Fruit fly (Drosophila melanogaster) whole organism, embryonic: ENCODE data around the gene CG10970.

Experiments
- Ada2b ChIP-seq: fragments of 200-800 bp; sonication (Bioruptor generic); IDR thresholded peaks from 2 replicates; pipeline ENCODE4 v1.3.6; 2022; ENCODE audit warnings: missing biosample characterization, missing genetic modification characterization
- C15 ChIP-seq: fragments of 200-800 bp; sonication (Bioruptor generic); IDR thresholded peaks from 3 replicates; pipeline ENCODE4 v1.3.6; 2022; ENCODE audit warnings: missing biosample characterization, missing genetic modification characterization
- CG10431 ChIP-seq: fragments of 200-800 bp; sonication (Bioruptor generic); optimal IDR thresholded peaks from 3 replicates; lab custom pipeline; 2018; ENCODE audit warnings: missing biosample characterization, mild to moderate bottlenecking, missing genetic modification characterization
- CG12299 ChIP-seq: fragments of 200-800 bp; sonication (Bioruptor generic); optimal IDR thresholded peaks from 2 replicates; lab custom pipeline; 2018; ENCODE audit warnings: missing biosample characterization, mild to moderate bottlenecking, missing genetic modification characterization
- CG1233 ChIP-seq: fragments of 200-800 bp; sonication (Bioruptor generic); optimal IDR thresholded peaks from 4 replicates; lab custom pipeline; 2018; ENCODE audit warnings: missing biosample characterization, mild to moderate bottlenecking, missing genetic modification characterization
- CG12391 ChIP-seq: fragments of 200-800 bp; sonication (Bioruptor generic); optimal IDR thresholded peaks from 3 replicates; lab custom pipeline; 2018; ENCODE audit warnings: missing biosample characterization, mild to moderate bottlenecking, missing genetic modification characterization, moderate library complexity
- CG14441 ChIP-seq: fragments of 200-800 bp; sonication (Bioruptor generic); IDR thresholded peaks from 2 replicates; pipeline ENCODE4 v1.3.6; 2022; ENCODE audit warnings: missing biosample characterization, missing genetic modification characterization
- CG14667 ChIP-seq: fragments of 200-800 bp; sonication (Bioruptor generic); IDR thresholded peaks from 2 replicates; pipeline ENCODE4 v1.3.6; 2022; ENCODE audit warnings: missing biosample characterization, missing genetic modification characterization
- CG1603 ChIP-seq: fragments of 200-800 bp; sonication (Bioruptor generic); optimal IDR thresholded peaks from 2 replicates; lab custom pipeline; 2019; ENCODE audit warnings: missing biosample characterization, mild to moderate bottlenecking, missing genetic modification characterization, moderate library complexity
- CG17328 ChIP-seq: fragments of 200-800 bp; sonication (Bioruptor generic); IDR thresholded peaks from 2 replicates; pipeline ENCODE4 v1.3.6; 2022; ENCODE audit warnings: missing biosample characterization, missing genetic modification characterization
- CG17359 ChIP-seq: fragments of 200-800 bp; sonication (Bioruptor generic); optimal IDR thresholded peaks from 3 replicates; lab custom pipeline; 2018; ENCODE audit warnings: missing biosample characterization, mild to moderate bottlenecking, missing genetic modification characterization, moderate library complexity
- CG17385 ChIP-seq: fragments of 200-800 bp; sonication (Bioruptor generic); optimal IDR thresholded peaks from 3 replicates; lab custom pipeline; 2018; ENCODE audit warnings: missing biosample characterization, mild to moderate bottlenecking, missing genetic modification characterization
- CG17829 ChIP-seq: fragments of 200-800 bp; optimal IDR thresholded peaks from 2 replicates; lab custom pipeline; 2019; ENCODE audit warnings: missing biosample characterization, mild to moderate bottlenecking, missing genetic modification characterization, moderate library complexity
- CG2889 ChIP-seq: fragments of 200-800 bp; sonication (Bioruptor generic); IDR thresholded peaks from 3 replicates; pipeline ENCODE4 v1.3.6; 2022; ENCODE audit warnings: missing biosample characterization, missing genetic modification characterization
- CG6654 ChIP-seq: fragments of 200-800 bp; sonication (Bioruptor generic); optimal IDR thresholded peaks from 2 replicates; lab custom pipeline; 2017; ENCODE audit warnings: missing biosample characterization, mild to moderate bottlenecking, missing genetic modification characterization
- CG6813 ChIP-seq: fragments of 200-800 bp; sonication (Bioruptor generic); optimal IDR thresholded peaks from 2 replicates; lab custom pipeline; 2017; ENCODE audit warnings: missing biosample characterization, missing genetic modification characterization, mild to moderate bottlenecking, moderate library complexity, missing genetic modification reagents
- CG7839 ChIP-seq: fragments of 200-800 bp; sonication (Bioruptor generic); optimal IDR thresholded peaks from 3 replicates; lab custom pipeline; 2018; ENCODE audit warnings: missing biosample characterization, mild to moderate bottlenecking, missing genetic modification characterization, moderate library complexity
- CG8290 ChIP-seq, 3 experiments: fragments of 200-800 bp; sonication (Bioruptor generic); optimal IDR thresholded peaks; 2 replicates each; lab custom pipeline; 2016 to 2019; ENCODE audit warnings: missing biosample characterization in 3 of 3, missing genetic modification characterization in 3 of 3, mild to moderate bottlenecking in 2 of 3, moderate library complexity in 1 of 3
- CG9727 ChIP-seq: fragments of 200-800 bp; sonication (Bioruptor generic); optimal IDR thresholded peaks from 3 replicates; lab custom pipeline; 2017; ENCODE audit warnings: missing biosample characterization, mild to moderate bottlenecking, missing genetic modification characterization
- CG9876 ChIP-seq: fragments of 200-800 bp; sonication (Bioruptor generic); optimal IDR thresholded peaks from 2 replicates; lab custom pipeline; 2016; ENCODE audit warnings: missing biosample characterization, missing genetic modification characterization
- CoRest ChIP-seq: fragments of 200-800 bp; sonication (Bioruptor generic); optimal IDR thresholded peaks from 3 replicates; lab custom pipeline; 2018; ENCODE audit warnings: missing biosample characterization, mild to moderate bottlenecking, missing genetic modification characterization, moderate library complexity
- CrebB ChIP-seq: fragments of 200-800 bp; sonication (Bioruptor generic); optimal IDR thresholded peaks from 3 replicates; lab custom pipeline; 2018; ENCODE audit warnings: missing biosample characterization, mild to moderate bottlenecking, missing genetic modification characterization
- Dip3 ChIP-seq: fragments of 200-800 bp; sonication (Bioruptor generic); optimal IDR thresholded peaks from 3 replicates; lab custom pipeline; 2016; ENCODE audit warnings: missing biosample characterization, missing genetic modification characterization
- Fer3 ChIP-seq: fragments of 200-800 bp; sonication (Bioruptor generic); optimal IDR thresholded peaks from 2 replicates; lab custom pipeline; 2018; ENCODE audit warnings: missing biosample characterization, mild to moderate bottlenecking, missing genetic modification characterization, moderate library complexity
- HLH3B ChIP-seq: fragments of 200-800 bp; sonication (Bioruptor generic); IDR thresholded peaks from 2 replicates; pipeline ENCODE4 v1.3.6; 2022; ENCODE audit warnings: missing biosample characterization, missing genetic modification characterization
- HLH4C ChIP-seq: fragments of 200-800 bp; sonication (Bioruptor generic); IDR thresholded peaks from 3 replicates; pipeline ENCODE4 v1.3.6; 2022; ENCODE audit warnings: missing biosample characterization, missing genetic modification characterization; ENCODE audit not compliant: partially characterized antibody
- Hr3 ChIP-seq: fragments of 200-800 bp; sonication (Bioruptor generic); optimal IDR thresholded peaks from 3 replicates; lab custom pipeline; 2016; ENCODE audit warnings: missing biosample characterization, missing genetic modification characterization
- Lhr ChIP-seq: fragments of 200-800 bp; sonication (Bioruptor generic); optimal IDR thresholded peaks from 3 replicates; lab custom pipeline; 2017; ENCODE audit warnings: mild to moderate bottlenecking, missing biosample characterization, missing genetic modification reagents, missing genetic modification characterization
- Med ChIP-seq: fragments of 200-800 bp; sonication (Bioruptor generic); peaks from one replicate; lab custom pipeline; 2016; ENCODE audit warnings: missing biosample characterization, missing genetic modification characterization, mild to moderate bottlenecking, inconsistent platforms, moderate library complexity
- Mes4 ChIP-seq: fragments of 200-800 bp; sonication (Bioruptor generic); optimal IDR thresholded peaks from 2 replicates; lab custom pipeline; 2016; ENCODE audit warnings: missing biosample characterization, missing genetic modification characterization
- NfI ChIP-seq: fragments of 200-800 bp; sonication (Bioruptor generic); optimal IDR thresholded peaks from 3 replicates; lab custom pipeline; 2018; ENCODE audit warnings: missing biosample characterization, mild to moderate bottlenecking, missing genetic modification characterization, moderate library complexity
- Rfx ChIP-seq: fragments of 200-800 bp; sonication (Bioruptor generic); IDR thresholded peaks from 2 replicates; pipeline ENCODE4 v1.3.6; 2022; ENCODE audit warnings: missing biosample characterization, missing genetic modification characterization
- Sox102F ChIP-seq: fragments of 200-800 bp; sonication (Bioruptor generic); optimal IDR thresholded peaks from 2 replicates; lab custom pipeline; 2018; ENCODE audit warnings: missing biosample characterization, mild to moderate bottlenecking, missing genetic modification characterization, moderate library complexity
- ase ChIP-seq: fragments of 200-800 bp; sonication (Bioruptor generic); IDR thresholded peaks from 3 replicates; pipeline ENCODE4 v1.3.6; 2022; ENCODE audit warnings: missing biosample characterization, missing genetic modification characterization
- az2 ChIP-seq: fragments of 200-800 bp; sonication (Bioruptor generic); optimal IDR thresholded peaks from 3 replicates; lab custom pipeline; 2016; ENCODE audit warnings: missing biosample characterization, missing genetic modification characterization
- bsh ChIP-seq, 2 experiments: fragments of 200-800 bp; sonication (Bioruptor generic); optimal IDR thresholded peaks; 2 replicates each; lab custom pipeline; 2017 to 2018; ENCODE audit warnings: mild to moderate bottlenecking in 2 of 2, missing biosample characterization in 2 of 2, missing genetic modification characterization in 2 of 2, moderate library complexity in 1 of 2
- croc ChIP-seq: fragments of 200-800 bp; sonication (Bioruptor generic); conservative IDR thresholded peaks from 3 replicates; pipeline ENCODE4 v1.3.6; 2022; ENCODE audit warnings: missing biosample characterization, missing genetic modification characterization
- fd96Cb ChIP-seq: fragments of 200-800 bp; sonication (Bioruptor generic); optimal IDR thresholded peaks from 2 replicates; lab custom pipeline; 2018; ENCODE audit warnings: missing biosample characterization, mild to moderate bottlenecking, missing genetic modification characterization, moderate library complexity
- grau ChIP-seq: fragments of 200-800 bp; optimal IDR thresholded peaks from 3 replicates; lab custom pipeline; 2019; ENCODE audit warnings: missing biosample characterization, mild to moderate bottlenecking, missing genetic modification characterization, moderate library complexity
- ind ChIP-seq: fragments of 200-800 bp; sonication (Bioruptor generic); optimal IDR thresholded peaks from 3 replicates; lab custom pipeline; 2016; ENCODE audit warnings: missing biosample characterization, missing genetic modification characterization
- lab ChIP-seq: fragments of 200-800 bp; sonication (Bioruptor generic); optimal IDR thresholded peaks from 3 replicates; lab custom pipeline; 2017; ENCODE audit warnings: missing biosample characterization, missing genetic modification characterization, mild to moderate bottlenecking, moderate library complexity, missing genetic modification reagents
- nom ChIP-seq: fragments of 200-800 bp; sonication (Bioruptor generic); optimal IDR thresholded peaks from 2 replicates; lab custom pipeline; 2017; ENCODE audit warnings: missing biosample characterization, missing genetic modification characterization, mild to moderate bottlenecking, moderate library complexity, missing genetic modification reagents
- phol ChIP-seq: fragments of 200-800 bp; sonication (Bioruptor generic); optimal IDR thresholded peaks from 3 replicates; lab custom pipeline; 2018; ENCODE audit warnings: missing biosample characterization, mild to moderate bottlenecking, missing genetic modification characterization, moderate library complexity
- prd ChIP-seq, 3 experiments: fragments of >200 bp in 2 of 3; fragments of 200-800 bp in 1 of 3; sonication (Bioruptor generic) in 1 of 3; optimal IDR thresholded peaks in 2 of 3; IDR thresholded peaks in 1 of 3; 2 replicates in 2 of 3; 3 replicates in 1 of 3; pipeline versions ENCODE4 v1.3.6 to Lab custom; 2017 to 2022; ENCODE audit warnings: missing biosample characterization in 1 of 3, missing genetic modification characterization in 1 of 3
- sima ChIP-seq: fragments of 200-800 bp; sonication (Bioruptor generic); optimal IDR thresholded peaks from 2 replicates; lab custom pipeline; 2016; ENCODE audit warnings: missing biosample characterization, missing genetic modification characterization
- usp ChIP-seq: fragments of >200 bp; optimal IDR thresholded peaks from 2 replicates; lab custom pipeline; 2017; ENCODE audit warnings: missing biosample characterization, missing genetic modification characterization
- vfl ChIP-seq: fragments of 200-800 bp; sonication (Bioruptor generic); optimal IDR thresholded peaks from 2 replicates; lab custom pipeline; 2016; ENCODE audit warnings: missing biosample characterization, missing genetic modification characterization
- z ChIP-seq: fragments of 200-800 bp; sonication (Bioruptor generic); IDR thresholded peaks from 3 replicates; pipeline ENCODE4 v1.3.6; 2022; ENCODE audit warnings: missing biosample characterization, missing genetic modification characterization

Gene CG10970

dm6 chrX:9066802-9067489 lies 4.3 kb downstream of the CG10970 start (continued):
- TF ChIP-seq CG6813 (GFP tag; lab: Kevin White, UChicago): no peak
- peak; percentile 35 for TF ChIP-seq CG17385 (GFP tag; lab: Kevin White, UChicago)
- no peak for TF ChIP-seq Lhr (GFP tag; lab: Kevin White, UChicago)
- no peak for TF ChIP-seq CG12299
- peak; percentile 28 for TF ChIP-seq CG17359
- no peak for TF ChIP-seq Mes4 (GFP tag; lab: Kevin White, UChicago)
- TF ChIP-seq Dip3 (GFP tag; lab: Kevin White, UChicago): no peak
- peak; percentile 3 for TF ChIP-seq CoRest (tag; lab: Kevin White, UChicago)
- TF ChIP-seq phol (tag; lab: Kevin White, UChicago): peak; percentile 36
- TF ChIP-seq CG9727 (GFP tag; lab: Kevin White, UChicago): peak; percentile 10
- TF ChIP-seq prd (optimal IDR thresholded peaks at IDR 0.05; lab: Kevin White, UChicago): no peak
- TF ChIP-seq prd (GFP tag; IDR thresholded peaks at IDR 0.05; lab: Robert Waterston, UW): peak; percentile 54; the same call in 2 of the 3 replicates
- TF ChIP-seq CG17829: no peak
- peak; percentile 11 for TF ChIP-seq CG12391 (tag; lab: Kevin White, UChicago)
- peak; percentile 24 for TF ChIP-seq Hr3 (GFP tag; lab: Kevin White, UChicago)
- peak; percentile 19 for TF ChIP-seq az2 (GFP tag; lab: Kevin White, UChicago)
- no peak for TF ChIP-seq CrebB (tag; lab: Kevin White, UChicago)
- 0 out of 3 replicates have a peak, but pooled peaks have one; percentile 13 for TF ChIP-seq z (GFP tag; lab: Robert Waterston, UW)
- peak; percentile 48 for TF ChIP-seq CG7839 (tag; lab: Kevin White, UChicago)
- no peak for TF ChIP-seq CG8290 (GFP tag; optimal IDR thresholded peaks at IDR 0.05; lab: Kevin White, UChicago)
- peak in 1 of 2 experiments; percentile 3 for TF ChIP-seq CG8290 (tag; optimal IDR thresholded peaks at IDR 0.05; lab: Kevin White, UChicago)
- peak; percentile 52 for TF ChIP-seq Sox102F (GFP tag; lab: Kevin White, UChicago)
- TF ChIP-seq CG17328 (GFP tag; lab: Robert Waterston, UW): peak; percentile 36; the same call in 1 of the 2 replicates
- TF ChIP-seq vfl (GFP tag; lab: Kevin White, UChicago): no peak
- peak; percentile 43 for TF ChIP-seq Med (GFP tag; lab: Kevin White, UChicago)
- no peak for TF ChIP-seq sima (GFP tag; lab: Kevin White, UChicago)
- TF ChIP-seq Ada2b (GFP tag; lab: Robert Waterston, UW): peak; percentile 59
- TF ChIP-seq nom (GFP tag; lab: Kevin White, UChicago): peak; percentile 63
- TF ChIP-seq grau (tag; lab: Kevin White, UChicago): peak; percentile 29
- TF ChIP-seq usp: no peak
- no peak for TF ChIP-seq CG6654 (GFP tag; lab: Kevin White, UChicago)
- no peak for TF ChIP-seq ase (GFP tag; lab: Robert Waterston, UW)
- no peak for TF ChIP-seq HLH4C (GFP tag; lab: Robert Waterston, UW)
- TF ChIP-seq NfI (GFP tag; lab: Kevin White, UChicago): peak; percentile 6
- peak; percentile 34 for TF ChIP-seq lab (GFP tag; lab: Kevin White, UChicago)
- TF ChIP-seq CG10431 (GFP tag; lab: Kevin White, UChicago): no peak
- peak; percentile 45; the same call in 1 of the 2 replicates for TF ChIP-seq HLH3B (GFP tag; lab: Robert Waterston, UW)
- TF ChIP-seq Fer3: peak; percentile 29
- TF ChIP-seq CG2889 (GFP tag; lab: Robert Waterston, UW): 0 out of 3 replicates have a peak, but pooled peaks have one; percentile 46
- peak; percentile 47; the same call in 1 of the 2 replicates for TF ChIP-seq CG14441 (GFP tag; lab: Robert Waterston, UW)
- TF ChIP-seq bsh (GFP tag; optimal IDR thresholded peaks at IDR 0.05; lab: Kevin White, UChicago): peak; percentile 44 to 47
- TF ChIP-seq fd96Cb: peak; percentile 26
- TF ChIP-seq CG1603 (tag; lab: Kevin White, UChicago): peak; percentile 6
- no peak for TF ChIP-seq CG14667 (GFP tag; lab: Robert Waterston, UW)
- no peak for TF ChIP-seq C15 (GFP tag; lab: Robert Waterston, UW)
- TF ChIP-seq CG1233 (GFP tag; lab: Kevin White, UChicago): no peak
- peak; percentile 58 for TF ChIP-seq Rfx (GFP tag; lab: Robert Waterston, UW)
- 0 out of 3 replicates have a peak, but pooled peaks have one; percentile 18 for TF ChIP-seq croc (GFP tag; lab: Robert Waterston, UW)
- TF ChIP-seq CG9876 (GFP tag; lab: Kevin White, UChicago): no peak
- peak; percentile 31 for TF ChIP-seq ind (GFP tag; lab: Kevin White, UChicago)
